Fruit fly (Drosophila melanogaster) S2 (cell line): ENCODE measurements around the gene CG10479.
A peak's percentile ranks its signal among the peaks of the same experiment; 100 is the strongest.

Source experiments
- CG8478 ChIP-seq: fragments of >200 bp; optimal IDR thresholded peaks from 2 replicates; lab custom pipeline; 2018
- CTCF ChIP-seq, 2 experiments: fragments of >200 bp; optimal IDR thresholded peaks; 2 replicates each; lab custom pipeline; 2018

DNA sequence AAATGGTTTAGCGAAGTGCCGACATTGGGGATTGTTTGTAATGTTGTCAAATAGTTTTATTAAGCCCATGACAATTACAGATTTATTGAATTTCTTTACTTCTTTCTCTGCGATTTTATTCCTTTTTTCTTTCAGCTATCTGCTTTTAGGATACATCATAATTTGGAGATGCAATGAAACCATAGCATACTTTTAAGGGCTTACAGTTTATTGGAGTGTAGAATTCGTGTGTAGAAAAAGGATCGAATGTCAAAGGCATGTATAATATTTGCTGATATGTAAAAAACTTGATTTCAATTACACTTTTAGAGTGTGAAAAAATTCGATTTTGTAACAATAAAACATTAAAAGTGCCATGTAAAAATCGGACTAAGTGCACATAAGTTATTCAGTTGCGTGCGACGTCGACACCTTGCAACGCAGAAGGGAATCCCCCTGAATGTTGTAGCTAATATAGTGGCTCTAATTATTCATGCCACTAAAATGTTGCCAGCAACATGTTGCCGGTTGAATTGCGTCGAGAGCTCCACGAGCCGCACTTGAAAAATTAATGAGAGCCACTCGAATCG lies 8.9 kb downstream of the CG10479 start:
- peak; percentile 66 to 68 for TF ChIP-seq CTCF (optimal IDR thresholded peaks at IDR 0.05; lab: Kevin White, UChicago)
- TF ChIP-seq CG8478 (lab: Kevin White, UChicago), result no peak
